Worm (Caenorhabditis elegans): ENCODE data around the gene col-146.

col-146 gene

DNA sequence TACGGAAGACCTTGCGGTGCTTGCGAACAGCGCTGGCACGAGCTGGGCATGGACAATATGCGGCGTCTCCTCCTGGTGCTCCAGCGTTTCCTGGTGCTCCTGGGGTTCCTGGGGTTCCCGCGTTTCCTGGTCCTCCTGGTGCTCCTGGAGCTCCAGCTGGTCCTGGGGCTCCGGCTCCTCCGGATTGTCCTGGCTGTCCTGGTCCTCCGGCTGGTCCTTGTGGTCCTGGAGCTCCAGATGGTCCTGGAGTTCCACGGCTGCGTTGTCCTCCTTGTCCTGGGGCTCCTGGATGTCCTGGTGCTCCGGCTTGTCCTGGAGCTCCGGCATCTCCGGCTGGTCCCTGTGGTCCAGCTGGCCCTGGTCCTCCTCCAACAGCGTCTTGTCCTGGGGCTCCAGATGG, 2.6 kb downstream of the col-146 start:
- TF ChIP-seq nhr-11 (tag; optimal IDR thresholded peaks at IDR 0.05), result no peak
- TF ChIP-seq ceh-30 (tag; optimal IDR thresholded peaks at IDR 0.05), result no peak
- TF ChIP-seq hlh-13 (GFP tag; optimal IDR thresholded peaks at IDR 0.05), result no peak
- no peak for TF ChIP-seq dmd-4 (tag; optimal IDR thresholded peaks at IDR 0.05; ENCODE audit: borderline replicate concordance)
- no peak for TF ChIP-seq sox-4 (tag; optimal IDR thresholded peaks at IDR 0.05)
- no peak for TF ChIP-seq pqm-1 (tag; optimal IDR thresholded peaks at IDR 0.05)
- no peak for TF ChIP-seq pag-3 (tag; optimal IDR thresholded peaks at IDR 0.05; ENCODE audit: borderline replicate concordance)
- TF ChIP-seq ttx-3 (tag; optimal IDR thresholded peaks at IDR 0.05), result no peak
- no peak for TF ChIP-seq ztf-16 (tag; optimal IDR thresholded peaks at IDR 0.05)

DNA sequence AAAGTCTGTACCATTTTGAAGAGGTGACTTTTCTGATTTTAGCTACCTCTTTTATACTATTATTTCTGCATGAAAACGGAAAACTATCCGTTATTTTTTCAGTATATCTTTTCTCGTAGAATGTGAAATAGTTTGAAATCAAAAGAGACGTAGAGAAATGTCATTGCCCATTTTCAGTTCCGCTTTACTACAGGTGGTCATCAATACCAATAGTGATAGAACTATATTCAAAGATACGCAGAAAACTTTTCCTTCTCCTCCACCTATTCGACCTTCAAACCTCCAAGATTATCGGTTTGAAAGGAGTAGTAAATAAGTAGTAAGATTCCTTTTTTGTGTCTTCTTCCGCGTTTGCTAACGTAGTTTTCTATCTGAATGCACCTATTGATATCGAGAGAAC, 3.6 kb downstream of the col-146 start, which contains the start of gene col-147:
col-147 (minus strand) TSS at position 26 of the 400 bp plus-strand sequence.
- no peak for TF ChIP-seq fkh-10 (GFP tag; optimal IDR thresholded peaks at IDR 0.05)
- no peak for TF ChIP-seq mec-3 (tag; optimal IDR thresholded peaks at IDR 0.05; ENCODE audit: borderline replicate concordance)
- TF ChIP-seq gmeb-2 (tag; optimal IDR thresholded peaks at IDR 0.05), result no peak
- no peak for TF ChIP-seq fkh-6 (tag; optimal IDR thresholded peaks at IDR 0.05)
- TF ChIP-seq ceh-18 (tag; optimal IDR thresholded peaks at IDR 0.05), result no peak
- no peak for TF ChIP-seq ceh-6 (GFP tag; optimal IDR thresholded peaks at IDR 0.05)
- TF ChIP-seq sdc-2 (tag; optimal IDR thresholded peaks at IDR 0.05), result no peak
- TF ChIP-seq pros-1 (tag; optimal IDR thresholded peaks at IDR 0.05), result no peak
- TF ChIP-seq sox-4 (tag; optimal IDR thresholded peaks at IDR 0.05), result no peak
- TF ChIP-seq hlh-13 (GFP tag; optimal IDR thresholded peaks at IDR 0.05), result no peak
- no peak for TF ChIP-seq elt-2 (tag; optimal IDR thresholded peaks at IDR 0.05)
- no peak for TF ChIP-seq hlh-8 (tag; optimal IDR thresholded peaks at IDR 0.05)

DNA sequence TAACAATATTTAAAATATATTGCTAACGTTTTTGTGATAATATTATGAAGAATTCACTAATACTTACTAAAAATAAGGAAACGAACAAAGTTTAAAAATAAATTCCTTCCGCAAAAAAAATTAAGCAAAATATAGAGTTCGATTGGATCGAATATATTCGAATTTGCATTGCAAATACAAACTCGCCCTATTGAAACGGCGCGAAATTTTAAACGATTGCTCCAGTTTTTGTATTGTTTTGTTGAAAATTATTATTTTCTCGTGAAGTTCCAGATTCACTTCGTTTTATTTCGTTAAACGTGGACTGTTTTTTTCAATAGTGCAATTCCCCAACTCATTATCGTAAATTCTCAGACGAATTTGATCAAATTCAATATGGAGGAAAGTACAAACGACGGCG, 15.8 kb downstream of the col-146 start, which contains the start of the genes atl-1 and hcp-2:
atl-1 (minus strand) TSS at position 89 of the 400 bp plus-strand sequence.
hcp-2 (plus strand) TSS at position 353 of the 400 bp plus-strand sequence.
- no peak for TF ChIP-seq lim-6 (tag; optimal IDR thresholded peaks at IDR 0.05)
- TF ChIP-seq unc-3 (GFP tag; conservative IDR thresholded peaks at IDR 0.05), result no peak
- TF ChIP-seq unc-3 (tag; optimal IDR thresholded peaks at IDR 0.05), result no peak
- no peak for TF ChIP-seq Y22D7AL.16 (tag; optimal IDR thresholded peaks at IDR 0.05)
- no peak for TF ChIP-seq F13H6.1 (tag; optimal IDR thresholded peaks at IDR 0.05)
- no peak for TF ChIP-seq ceh-2 (tag; optimal IDR thresholded peaks at IDR 0.05)
- TF ChIP-seq pqm-1 (tag; optimal IDR thresholded peaks at IDR 0.05), result no peak
- TF ChIP-seq sox-4 (tag; optimal IDR thresholded peaks at IDR 0.05), result no peak
- no peak for TF ChIP-seq pax-1 (tag; optimal IDR thresholded peaks at IDR 0.05)
- TF ChIP-seq pros-1 (tag; optimal IDR thresholded peaks at IDR 0.05), result no peak
- no peak for TF ChIP-seq ahr-1 (tag; optimal IDR thresholded peaks at IDR 0.05)
- no peak for TF ChIP-seq ceh-31 (tag; optimal IDR thresholded peaks at IDR 0.05)
- no peak for TF ChIP-seq ceh-14 (tag; optimal IDR thresholded peaks at IDR 0.05)
- TF ChIP-seq pha-4 (tag; optimal IDR thresholded peaks at IDR 0.05), result no peak

DNA sequence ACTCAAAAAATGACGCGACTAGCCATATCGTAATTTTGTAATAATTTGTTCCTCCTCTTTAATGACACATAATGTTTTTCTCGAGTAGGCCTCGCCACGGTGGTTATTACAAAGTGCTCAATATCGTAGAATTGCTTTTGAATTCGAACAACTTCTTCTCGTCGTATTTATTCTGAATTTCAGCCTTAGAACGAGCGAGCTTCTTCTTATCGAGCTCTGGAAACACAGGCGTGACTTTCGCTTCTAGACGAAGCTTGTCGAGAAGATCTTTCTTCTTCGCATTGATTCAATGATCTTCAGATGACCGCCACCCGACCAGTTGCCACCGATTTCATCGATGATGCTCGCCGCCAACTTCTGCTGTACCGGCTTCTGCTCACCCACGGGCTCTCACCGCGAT, 21.6 kb downstream of the col-146 start, which contains the start of gene T06E4.21:
T06E4.21 (plus strand) TSS at position 301 of the 400 bp plus-strand sequence.
- TF ChIP-seq F13H6.1 (tag; optimal IDR thresholded peaks at IDR 0.05), result no peak
- TF ChIP-seq mec-3 (tag; optimal IDR thresholded peaks at IDR 0.05; ENCODE audit: borderline replicate concordance), result no peak
- no peak for TF ChIP-seq lim-6 (tag; optimal IDR thresholded peaks at IDR 0.05)
- TF ChIP-seq sox-2 (GFP tag; IDR thresholded peaks at IDR 0.05), result no peak
- TF ChIP-seq K09A11.1 (tag; optimal IDR thresholded peaks at IDR 0.05; ENCODE audit: insufficient read depth), result no peak
- TF ChIP-seq ceh-6 (GFP tag; optimal IDR thresholded peaks at IDR 0.05), result no peak

DNA sequence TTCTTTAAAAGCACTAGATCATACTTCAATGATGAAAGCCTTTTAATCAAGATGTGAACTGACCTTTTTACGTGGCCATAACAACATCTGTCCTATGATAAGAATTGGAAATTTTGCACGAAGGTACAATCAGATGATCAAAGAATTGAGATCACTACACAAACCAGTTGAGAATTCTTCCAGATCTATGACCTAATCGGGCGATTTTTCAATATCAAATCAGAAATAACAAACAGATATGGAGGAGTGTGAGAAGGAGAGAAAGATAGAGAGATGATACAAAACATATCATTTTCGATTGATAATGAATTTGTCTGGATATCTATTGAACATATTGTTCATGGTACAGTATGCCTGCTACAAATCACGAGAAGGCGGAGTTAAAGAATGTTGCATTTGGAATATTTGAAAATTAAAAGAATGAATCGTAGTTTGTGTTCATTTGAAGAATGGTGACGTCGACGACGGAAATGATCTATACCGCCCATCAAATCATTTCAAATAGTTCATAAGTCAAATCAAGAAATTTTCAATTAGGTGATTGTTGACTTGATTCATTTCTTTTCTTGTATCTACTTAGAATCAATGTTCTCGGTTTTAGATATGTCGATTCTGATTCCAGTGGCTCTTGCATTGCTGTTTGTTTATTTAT, 24.5 kb downstream of the col-146 start, which contains the start of gene cyp-29A4:
cyp-29A4 (plus strand) TSS at position 602 of the 652 bp plus-strand sequence.
- TF ChIP-seq unc-86 (tag; optimal IDR thresholded peaks at IDR 0.05) (no peak), ceh-19 (GFP tag; optimal IDR thresholded peaks at IDR 0.05) (no peak), T23F11.4 (GFP tag; optimal IDR thresholded peaks at IDR 0.05) (no peak), ceh-18 (tag; optimal IDR thresholded peaks at IDR 0.05) (no peak), hlh-30 (tag; optimal IDR thresholded peaks at IDR 0.05; ENCODE audit: insufficient read depth) (no peak), ama-1 (optimal IDR thresholded peaks at IDR 0.05) (no peak), K09A11.1 (tag; optimal IDR thresholded peaks at IDR 0.05; ENCODE audit: insufficient read depth) (no peak), tbx-2 (tag; optimal IDR thresholded peaks at IDR 0.05) (no peak), fkh-10 (GFP tag; optimal IDR thresholded peaks at IDR 0.05) (no peak), hlh-15 (tag; optimal IDR thresholded peaks at IDR 0.05) (no peak), dmd-4 (tag; optimal IDR thresholded peaks at IDR 0.05; ENCODE audit: borderline replicate concordance) (no peak), pha-4 (tag; optimal IDR thresholded peaks at IDR 0.05) (no peak), che-1 (tag; optimal IDR thresholded peaks at IDR 0.05) (no peak), sox-2 (GFP tag; IDR thresholded peaks at IDR 0.05) (no peak), ceh-9 (tag; optimal IDR thresholded peaks at IDR 0.05) (no peak), ceh-2 (tag; optimal IDR thresholded peaks at IDR 0.05) (no peak), unc-55 (GFP tag; optimal IDR thresholded peaks at IDR 0.05) (no peak), ztf-16 (tag; optimal IDR thresholded peaks at IDR 0.05) (no peak)
